Fruit fly (Drosophila melanogaster) whole organism, embryonic: ENCODE results near the gene CG16717.

Experiments used
- Antp ChIP-seq: fragments of 200-800 bp; sonication (Bioruptor generic); optimal IDR thresholded peaks from 3 replicates; lab custom pipeline; 2016; ENCODE audit warnings: missing biosample characterization, missing genetic modification characterization
- CG10274 ChIP-seq: fragments of 200-800 bp; sonication (Bioruptor generic); optimal IDR thresholded peaks from 3 replicates; lab custom pipeline; 2017; ENCODE audit warnings: missing biosample characterization, mild to moderate bottlenecking, missing genetic modification characterization
- CG10959 ChIP-seq: fragments of 200-800 bp; sonication (Bioruptor generic); IDR thresholded peaks from 2 replicates; pipeline ENCODE4 v1.3.6; 2022; ENCODE audit warnings: missing biosample characterization, missing genetic modification characterization
- CG11085 ChIP-seq: fragments of 200-800 bp; sonication (Bioruptor generic); IDR thresholded peaks from 2 replicates; pipeline ENCODE4 v1.3.6; 2022; ENCODE audit warnings: missing biosample characterization, missing genetic modification characterization
- CG12659 ChIP-seq: fragments of 200-800 bp; sonication (Bioruptor generic); optimal IDR thresholded peaks from 3 replicates; lab custom pipeline; 2017; ENCODE audit warnings: mild to moderate bottlenecking, missing biosample characterization, missing genetic modification reagents, missing genetic modification characterization
- CG12769 ChIP-seq: fragments of 200-800 bp; sonication (Bioruptor generic); optimal IDR thresholded peaks from 2 replicates; lab custom pipeline; 2019; ENCODE audit warnings: missing biosample characterization, mild to moderate bottlenecking, missing genetic modification characterization, moderate library complexity
- CG13624 ChIP-seq: fragments of 200-800 bp; sonication (Bioruptor generic); optimal IDR thresholded peaks from 2 replicates; lab custom pipeline; 2016; ENCODE audit warnings: missing biosample characterization, missing genetic modification characterization
- CG2712 ChIP-seq: fragments of 200-800 bp; optimal IDR thresholded peaks from 3 replicates; lab custom pipeline; 2019; ENCODE audit warnings: missing biosample characterization, mild to moderate bottlenecking, missing genetic modification characterization, moderate library complexity
- CG30431 ChIP-seq: fragments of 200-800 bp; sonication (Bioruptor generic); optimal IDR thresholded peaks from 2 replicates; lab custom pipeline; 2017; ENCODE audit warnings: missing biosample characterization, missing genetic modification characterization
- CG31224 ChIP-seq: fragments of 200-800 bp; sonication (Bioruptor generic); IDR thresholded peaks from 2 replicates; pipeline ENCODE4 v1.3.6; 2022; ENCODE audit warnings: missing biosample characterization, missing genetic modification characterization
- CG33557 ChIP-seq: fragments of 200-800 bp; sonication (Bioruptor generic); optimal IDR thresholded peaks from 2 replicates; lab custom pipeline; 2019; ENCODE audit warnings: missing biosample characterization, mild to moderate bottlenecking, missing genetic modification characterization, moderate library complexity
- CG34224 ChIP-seq: fragments of 200-800 bp; sonication (Bioruptor generic); IDR thresholded peaks from 3 replicates; pipeline ENCODE4 v1.3.6; 2022; ENCODE audit warnings: missing biosample characterization, missing genetic modification characterization; ENCODE audit not compliant: partially characterized antibody
- CG34376 ChIP-seq: fragments of 200-800 bp; sonication (Bioruptor generic); optimal IDR thresholded peaks from 2 replicates; lab custom pipeline; 2018; ENCODE audit warnings: missing biosample characterization, mild to moderate bottlenecking, missing genetic modification characterization
- CG34422 ChIP-seq: fragments of 200-800 bp; sonication (Bioruptor generic); IDR thresholded peaks from 3 replicates; pipeline ENCODE4 v1.3.6; 2022; ENCODE audit warnings: missing biosample characterization, missing genetic modification characterization
- CG4282 ChIP-seq: fragments of 200-800 bp; sonication (Bioruptor generic); optimal IDR thresholded peaks from 2 replicates; lab custom pipeline; 2016; ENCODE audit warnings: missing biosample characterization, missing genetic modification characterization
- CG4707 ChIP-seq: fragments of 200-800 bp; sonication (Bioruptor generic); optimal IDR thresholded peaks from 2 replicates; lab custom pipeline; 2018; ENCODE audit warnings: missing biosample characterization, mild to moderate bottlenecking, missing genetic modification characterization, moderate library complexity
- CG6254 ChIP-seq: fragments of 200-800 bp; sonication (Bioruptor generic); optimal IDR thresholded peaks from 3 replicates; lab custom pipeline; 2017; ENCODE audit warnings: mild to moderate bottlenecking, missing biosample characterization, missing genetic modification reagents, missing genetic modification characterization
- CG6791 ChIP-seq: fragments of 200-800 bp; sonication (Bioruptor generic); IDR thresholded peaks from 3 replicates; pipeline ENCODE4 v1.3.6; 2022; ENCODE audit warnings: missing biosample characterization, missing genetic modification characterization; ENCODE audit not compliant: partially characterized antibody
- CG7928 ChIP-seq: fragments of 200-800 bp; sonication (Bioruptor generic); optimal IDR thresholded peaks from 2 replicates; lab custom pipeline; 2017; ENCODE audit warnings: missing biosample characterization, mild to moderate bottlenecking, missing genetic modification characterization
- CG7963 ChIP-seq: fragments of 200-800 bp; sonication (Bioruptor generic); IDR thresholded peaks from 3 replicates; pipeline ENCODE4 v1.3.6; 2022; ENCODE audit warnings: missing biosample characterization, missing genetic modification characterization; ENCODE audit not compliant: partially characterized antibody
- CG8359 ChIP-seq: fragments of 200-800 bp; sonication (Bioruptor generic); optimal IDR thresholded peaks from 2 replicates; lab custom pipeline; 2017; ENCODE audit warnings: missing biosample characterization, mild to moderate bottlenecking, missing genetic modification characterization, borderline replicate concordance
- CG8944 ChIP-seq: fragments of 200-800 bp; sonication (Bioruptor generic); optimal IDR thresholded peaks from 3 replicates; lab custom pipeline; 2016; ENCODE audit warnings: missing biosample characterization, missing genetic modification characterization
- Meics ChIP-seq: fragments of 200-800 bp; sonication (Bioruptor generic); optimal IDR thresholded peaks from 2 replicates; lab custom pipeline; 2017; ENCODE audit warnings: missing biosample characterization, mild to moderate bottlenecking, missing genetic modification characterization
- Myb ChIP-seq: fragments of 200-800 bp; sonication (Bioruptor generic); optimal IDR thresholded peaks from 2 replicates; lab custom pipeline; 2016; ENCODE audit warnings: missing biosample characterization, missing genetic modification characterization
- Nf-YA ChIP-seq: fragments of 200-800 bp; sonication (Bioruptor generic); IDR thresholded peaks from 2 replicates; pipeline ENCODE4 v1.3.6; 2022; ENCODE audit warnings: missing biosample characterization, missing genetic modification characterization
- Nf-YC ChIP-seq: fragments of 200-800 bp; optimal IDR thresholded peaks from 3 replicates; lab custom pipeline; 2019; ENCODE audit warnings: missing biosample characterization, mild to moderate bottlenecking, missing genetic modification characterization, moderate library complexity
- Side ChIP-seq: fragments of 200-800 bp; sonication (Bioruptor generic); optimal IDR thresholded peaks from 2 replicates; lab custom pipeline; 2016; ENCODE audit warnings: missing biosample characterization, missing genetic modification characterization
- Sox100B ChIP-seq: fragments of 200-800 bp; sonication (Bioruptor generic); optimal IDR thresholded peaks from 3 replicates; lab custom pipeline; 2018; ENCODE audit warnings: missing biosample characterization, mild to moderate bottlenecking, missing genetic modification characterization
- Sry-β ChIP-seq: fragments of 200-800 bp; sonication (Bioruptor generic); optimal IDR thresholded peaks from 2 replicates; lab custom pipeline; 2018; ENCODE audit warnings: missing biosample characterization, mild to moderate bottlenecking, missing genetic modification characterization, moderate library complexity
- Stat92E ChIP-seq, 3 experiments: fragments of >200 bp in 2 of 3; fragments of 200-800 bp in 1 of 3; sonication (Bioruptor generic) in 1 of 3; optimal IDR thresholded peaks; 2 replicates each; lab custom pipeline; 2017 to 2019; ENCODE audit warnings: missing biosample characterization in 3 of 3, missing genetic modification characterization in 3 of 3, mild to moderate bottlenecking in 1 of 3, moderate library complexity in 1 of 3
- Tbp ChIP-seq: fragments of >200 bp; optimal IDR thresholded peaks from 2 replicates; lab custom pipeline; 2018; ENCODE audit warnings: missing biosample characterization, missing genetic modification characterization
- Xbp1 ChIP-seq: fragments of 200-800 bp; sonication (Bioruptor generic); optimal IDR thresholded peaks from 3 replicates; lab custom pipeline; 2016; ENCODE audit warnings: missing biosample characterization, mild to moderate bottlenecking, missing genetic modification characterization
- ato ChIP-seq: fragments of 200-800 bp; sonication (Bioruptor generic); IDR thresholded peaks from 2 replicates; pipeline ENCODE4 v1.3.6; 2022; ENCODE audit warnings: missing biosample characterization, missing genetic modification characterization; ENCODE audit not compliant: partially characterized antibody
- bowl ChIP-seq: fragments of 200-800 bp; sonication (Bioruptor generic); IDR thresholded peaks from 2 replicates; pipeline ENCODE4 v1.3.6; 2022; ENCODE audit warnings: missing biosample characterization, missing genetic modification characterization
- crc ChIP-seq: fragments of 200-800 bp; sonication (Bioruptor generic); optimal IDR thresholded peaks from 2 replicates; lab custom pipeline; 2016; ENCODE audit warnings: missing biosample characterization, missing genetic modification characterization
- dm ChIP-seq: fragments of 200-800 bp; sonication (Bioruptor generic); optimal IDR thresholded peaks from 3 replicates; lab custom pipeline; 2016; ENCODE audit warnings: missing biosample characterization, missing genetic modification characterization
- ewg ChIP-seq: fragments of 200-800 bp; sonication (Bioruptor generic); optimal IDR thresholded peaks from 3 replicates; lab custom pipeline; 2017; ENCODE audit warnings: mild to moderate bottlenecking, missing biosample characterization, missing genetic modification reagents, missing genetic modification characterization
- gfzf ChIP-seq: fragments of 200-800 bp; sonication (Bioruptor generic); optimal IDR thresholded peaks from 2 replicates; lab custom pipeline; 2016; ENCODE audit warnings: missing biosample characterization, mild to moderate bottlenecking, missing genetic modification characterization, moderate library complexity
- gsb-n ChIP-seq: fragments of 200-800 bp; sonication (Bioruptor generic); optimal IDR thresholded peaks from 3 replicates; lab custom pipeline; 2018; ENCODE audit warnings: missing biosample characterization, mild to moderate bottlenecking, missing genetic modification characterization
- knrl ChIP-seq: fragments of 200-800 bp; sonication (Bioruptor generic); IDR thresholded peaks from 3 replicates; pipeline ENCODE4 v1.3.6; 2022; ENCODE audit warnings: missing biosample characterization, missing genetic modification characterization; ENCODE audit not compliant: partially characterized antibody
- lmd ChIP-seq: fragments of 200-800 bp; sonication (Bioruptor generic); IDR thresholded peaks from 2 replicates; pipeline ENCODE4 v1.3.6; 2022; ENCODE audit warnings: missing biosample characterization, missing genetic modification characterization
- odd ChIP-seq: fragments of 200-800 bp; sonication (Bioruptor generic); optimal IDR thresholded peaks from 2 replicates; lab custom pipeline; 2017; ENCODE audit warnings: missing biosample characterization, mild to moderate bottlenecking, missing genetic modification characterization
- pan ChIP-seq, 4 experiments: fragments of >200 bp in 3 of 4; fragments of 200-800 bp in 1 of 4; sonication (Bioruptor generic) in 1 of 4; optimal IDR thresholded peaks in 3 of 4; IDR thresholded peaks in 1 of 4; 2 replicates each; pipeline versions ENCODE4 v1.3.6 to Lab custom; 2017 to 2022; ENCODE audit warnings: missing biosample characterization in 2 of 4, missing genetic modification characterization in 2 of 4, mixed read lengths in 1 of 4
- peb ChIP-seq: fragments of 200-800 bp; sonication (Bioruptor generic); IDR thresholded peaks from 2 replicates; pipeline ENCODE4 v1.3.6; 2022; ENCODE audit warnings: missing biosample characterization, missing genetic modification characterization
- pho ChIP-seq: fragments of 200-800 bp; sonication (Bioruptor generic); optimal IDR thresholded peaks from 2 replicates; lab custom pipeline; 2016; ENCODE audit warnings: missing biosample characterization, missing genetic modification characterization
- pzg ChIP-seq: fragments of 200-800 bp; sonication (Bioruptor generic); optimal IDR thresholded peaks from 3 replicates; lab custom pipeline; 2018; ENCODE audit warnings: missing biosample characterization, mild to moderate bottlenecking, missing genetic modification characterization, moderate library complexity
- sens ChIP-seq: fragments of 200-800 bp; sonication (Bioruptor generic); peaks from one replicate; lab custom pipeline; 2016; ENCODE audit warnings: missing biosample characterization, missing genetic modification characterization
- vfl ChIP-seq: fragments of 200-800 bp; sonication (Bioruptor generic); optimal IDR thresholded peaks from 2 replicates; lab custom pipeline; 2016; ENCODE audit warnings: missing biosample characterization, missing genetic modification characterization
- wek ChIP-seq: fragments of 200-800 bp; sonication (Bioruptor generic); optimal IDR thresholded peaks from 3 replicates; lab custom pipeline; 2018; ENCODE audit warnings: missing biosample characterization, mild to moderate bottlenecking, missing genetic modification characterization, moderate library complexity
- wor ChIP-seq: fragments of 200-800 bp; sonication (Bioruptor generic); IDR thresholded peaks from 2 replicates; pipeline ENCODE4 v1.3.6; 2022; ENCODE audit warnings: missing biosample characterization, missing genetic modification characterization

CG16717 gene

dm6 chr3L:9698193-9698642, 19.2 kb downstream of the CG16717 start, which contains the start of gene Ubc4 (continued):
- TF ChIP-seq odd (GFP tag; lab: Kevin White, UChicago) (no peak), CG7963 (peak; percentile 86), sens (GFP tag; lab: Kevin White, UChicago) (peak; percentile 53), wek (GFP tag; lab: Kevin White, UChicago) (no peak), vfl (GFP tag; lab: Kevin White, UChicago) (peak; percentile 13), Sox100B (GFP tag; lab: Kevin White, UChicago) (no peak), CG8944 (no peak), CG4282 (GFP tag; lab: Kevin White, UChicago) (no peak), Nf-YA (GFP tag; lab: Robert Waterston, UW) (no peak), CG11085 (no peak), Sry-β (peak; percentile 38), CG12659 (GFP tag; lab: Kevin White, UChicago) (peak; percentile 57), ewg (GFP tag; lab: Kevin White, UChicago) (no peak), CG6254 (no peak), gsb-n (tag; lab: Kevin White, UChicago) (no peak), CG10274 (no peak), CG34224 (GFP tag; lab: Robert Waterston, UW) (peak; percentile 87), pho (peak; percentile 28), crc (GFP tag; lab: Kevin White, UChicago) (no peak), bowl (GFP tag; lab: Robert Waterston, UW) (no peak), CG8359 (no peak), CG7928 (GFP tag; lab: Kevin White, UChicago) (no peak), CG12769 (tag; lab: Kevin White, UChicago) (no peak), lmd (GFP tag; lab: Robert Waterston, UW) (no peak), ato (GFP tag; lab: Robert Waterston, UW) (peak; percentile 77), CG34376 (GFP tag; lab: Kevin White, UChicago) (peak; percentile 3), dm (peak; percentile 36), CG10959 (GFP tag; lab: Robert Waterston, UW) (no peak), Antp (GFP tag; lab: Kevin White, UChicago) (peak; percentile 25), Stat92E (GFP tag; optimal IDR thresholded peaks at IDR 0.05; lab: Kevin White, UChicago) (no peak), Myb (GFP tag; lab: Kevin White, UChicago) (peak; percentile 92), peb (no peak), CG33557 (GFP tag; lab: Kevin White, UChicago) (no peak), Nf-YC (peak; percentile 74), CG31224 (GFP tag; lab: Robert Waterston, UW) (no peak), pzg (GFP tag; lab: Kevin White, UChicago) (peak; percentile 92), knrl (peak; percentile 83), wor (GFP tag; lab: Robert Waterston, UW) (no peak), CG13624 (GFP tag; lab: Kevin White, UChicago) (peak; percentile 8), CG2712 (tag; lab: Kevin White, UChicago) (peak; percentile 15), Meics (GFP tag; lab: Kevin White, UChicago) (no peak), Tbp (GFP tag; lab: Kevin White, UChicago) (no peak), gfzf (GFP tag; lab: Kevin White, UChicago) (peak; percentile 82), Xbp1 (GFP tag; lab: Kevin White, UChicago) (peak; percentile 5), Side (peak; percentile 32), pan (optimal IDR thresholded peaks at IDR 0.05; lab: Kevin White, UChicago) (no peak), pan (GFP tag; optimal IDR thresholded peaks at IDR 0.05 in 1 of 2, IDR thresholded peaks at IDR 0.05 in 1 of 2) (no peak), CG4707 (GFP tag; lab: Kevin White, UChicago) (no peak), CG30431 (GFP tag; lab: Kevin White, UChicago) (no peak), CG6791 (peak; percentile 84), CG34422 (GFP tag; lab: Robert Waterston, UW) (0 out of 3 replicates have a peak, but pooled peaks have one; percentile 28)
